Worm (Caenorhabditis elegans) whole organism, L4 larva: ENCODE data around the gene gcy-34.

Experiments used
- ZK546.5 ChIP-seq, 2 experiments: sonication (generic microtip); optimal IDR thresholded peaks; 2 replicates each; lab custom pipeline; 2017; ENCODE audit warnings: missing biosample characterization in 2 of 2, missing genetic modification characterization in 2 of 2
- ama-1 ChIP-seq: fragments of 150-350 bp; optimal IDR thresholded peaks from 2 replicates; lab custom pipeline; 2014; ENCODE audit warnings: inconsistent platforms, mixed read lengths
- dmd-9 ChIP-seq: fragments of 200-800 bp; sonication (Bioruptor generic); IDR thresholded peaks from 2 replicates; pipeline ENCODE4 v1.3.6; 2022; ENCODE audit warnings: missing genetic modification reagents, missing genetic modification characterization, missing compliant biosample characterization
- lin-15B ChIP-seq: fragments of 150-350 bp; sonication (generic microtip); optimal IDR thresholded peaks from 3 replicates; lab custom pipeline; 2014; ENCODE audit warnings: missing biosample characterization, missing genetic modification characterization
- lir-3 ChIP-seq: sonication (generic microtip); optimal IDR thresholded peaks from 2 replicates; lab custom pipeline; 2016; ENCODE audit warnings: mild to moderate bottlenecking, missing genetic modification characterization, missing compliant biosample characterization
- nhr-25 ChIP-seq: sonication (generic microtip); optimal IDR thresholded peaks from 2 replicates; lab custom pipeline; 2017; ENCODE audit warnings: missing genetic modification characterization, mild to moderate bottlenecking, missing compliant biosample characterization, antibody characterized with exemption, moderate library complexity, borderline replicate concordance; ENCODE audit not compliant: insufficient read depth
- nhr-48 ChIP-seq: sonication (generic microtip); optimal IDR thresholded peaks from 2 replicates; lab custom pipeline; 2016; ENCODE audit warnings: mild to moderate bottlenecking, missing genetic modification characterization, missing compliant biosample characterization
- skn-1 ChIP-seq: fragments of 150-350 bp; optimal IDR thresholded peaks from 2 replicates; lab custom pipeline; 2014; ENCODE audit warnings: missing biosample characterization, missing genetic modification characterization
- snpc-4 ChIP-seq: fragments of 150-350 bp; optimal IDR thresholded peaks from 2 replicates; lab custom pipeline; 2014; ENCODE audit warnings: missing biosample characterization, missing genetic modification characterization
- unc-62 ChIP-seq, 3 experiments: fragments of 150-350 bp in 1 of 3; sonication (generic microtip); optimal IDR thresholded peaks in 2 of 3; peaks in 1 of 3; 1 replicate in 1 of 3; 2 replicates in 2 of 3; lab custom pipeline; 2014 to 2017; ENCODE audit warnings: missing biosample characterization in 3 of 3, missing genetic modification characterization in 3 of 3, missing genetic modification reagents in 3 of 3, missing genotype in 1 of 3
- ztf-11 ChIP-seq: fragments of 150-350 bp; optimal IDR thresholded peaks from 2 replicates; lab custom pipeline; 2014; ENCODE audit warnings: missing biosample characterization, missing genetic modification characterization

DNA sequence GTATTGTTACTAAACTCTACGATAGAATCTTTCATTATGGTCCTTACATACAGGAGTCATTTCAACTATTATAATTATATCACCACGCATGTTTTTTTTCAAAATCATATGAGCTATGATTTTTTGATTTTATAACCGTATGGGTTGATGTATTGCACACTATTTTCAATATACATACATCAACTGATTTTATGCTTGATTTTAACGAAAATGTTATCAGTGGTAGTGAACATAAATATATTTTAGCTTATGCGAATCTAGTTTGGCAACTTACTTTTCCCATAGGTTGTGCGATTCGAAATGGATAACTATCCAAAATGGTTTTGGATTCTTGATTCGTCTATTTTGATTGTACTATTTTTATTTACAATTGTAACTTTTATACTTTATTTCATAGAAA, 37.9 kb upstream of the gcy-34 start, which contains the start of gene srv-10:
- TF ChIP-seq nhr-48 (tag; lab: Kevin White, UChicago) (no peak), skn-1 (tag; lab: Kevin White, UChicago) (no peak), lin-15B (no peak), snpc-4 (tag; lab: Kevin White, UChicago) (no peak), ztf-11 (tag; lab: Kevin White, UChicago) (no peak), nhr-25 (tag; lab: Kevin White, UChicago) (no peak), ama-1 (no peak), dmd-9 (GFP tag; lab: Robert Waterston, UW) (no peak), lir-3 (tag; lab: Kevin White, UChicago) (no peak), unc-62 (GFP tag; optimal IDR thresholded peaks at IDR 0.05 in 1 of 2; lab: Kevin White, UChicago) (no peak), unc-62 (tag; optimal IDR thresholded peaks at IDR 0.05; lab: Kevin White, UChicago) (no peak), ZK546.5 (tag; optimal IDR thresholded peaks at IDR 0.05; lab: Kevin White, UChicago) (no peak)
